Worm (Caenorhabditis elegans) whole organism, L2 larva: ENCODE results near the gene C10C5.7.

Source experiments
- R02D3.7 ChIP-seq: fragments of 150-350 bp; optimal IDR thresholded peaks from 2 replicates; lab custom pipeline; 2014; ENCODE audit warnings: missing biosample characterization, missing genetic modification characterization
- blmp-1 ChIP-seq: sonication (generic microtip); optimal IDR thresholded peaks from 2 replicates; lab custom pipeline; 2017; ENCODE audit warnings: missing genetic modification characterization, mild to moderate bottlenecking, missing compliant biosample characterization, antibody characterized with exemption, moderate library complexity; ENCODE audit not compliant: insufficient read depth
- lsy-2 ChIP-seq, 2 experiments: fragments of 150-350 bp in 1 of 2; sonication (generic microtip) in 1 of 2; optimal IDR thresholded peaks; 2 replicates each; lab custom pipeline; 2014 to 2017; ENCODE audit warnings: missing biosample characterization in 2 of 2, missing genetic modification characterization in 2 of 2
- nhr-23 ChIP-seq: fragments of 150-350 bp; optimal IDR thresholded peaks from 2 replicates; lab custom pipeline; 2014; ENCODE audit warnings: missing biosample characterization, missing genetic modification reagents, missing genetic modification characterization
- nhr-77 ChIP-seq: fragments of 150-350 bp; optimal IDR thresholded peaks from 2 replicates; lab custom pipeline; 2014; ENCODE audit warnings: missing biosample characterization, missing genetic modification characterization
- sem-4 ChIP-seq: fragments of 150-350 bp; optimal IDR thresholded peaks from 2 replicates; lab custom pipeline; 2014; ENCODE audit warnings: missing biosample characterization, missing genetic modification reagents, missing genetic modification characterization
- snpc-4 ChIP-seq: fragments of 150-350 bp; optimal IDR thresholded peaks from 2 replicates; lab custom pipeline; 2014; ENCODE audit warnings: missing biosample characterization, missing genetic modification characterization
- unc-62 ChIP-seq: fragments of 150-350 bp; optimal IDR thresholded peaks from 2 replicates; lab custom pipeline; 2014; ENCODE audit warnings: missing biosample characterization, missing genetic modification reagents, missing genetic modification characterization

DNA sequence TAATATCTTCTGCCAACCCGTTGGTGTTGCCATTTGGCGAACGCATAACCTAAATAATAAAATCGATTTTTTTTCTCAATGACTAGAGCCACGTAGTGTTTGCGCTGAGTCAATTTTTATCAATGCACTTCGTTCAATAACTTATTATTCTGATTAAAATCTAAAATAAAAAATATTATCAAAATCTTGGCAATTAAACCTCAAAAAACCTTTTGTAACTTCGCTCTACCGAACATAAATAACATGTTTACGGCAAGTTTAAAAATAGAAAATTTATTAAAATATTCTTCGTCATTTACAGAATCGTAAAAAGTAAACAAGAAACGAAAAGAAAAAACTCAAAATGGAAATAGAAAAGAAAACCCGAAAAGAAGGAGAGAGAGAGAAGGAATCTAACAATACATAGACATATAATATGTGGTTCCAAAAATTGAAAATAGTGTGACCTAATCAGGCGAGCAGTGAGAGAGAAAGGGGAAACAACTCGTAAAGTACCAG is 41.8 kb upstream of the C10C5.7 start, which contains the start of gene pigc-1:
- TF ChIP-seq R02D3.7 (tag; lab: Kevin White, UChicago) = no peak
- no peak for TF ChIP-seq blmp-1 (tag; lab: Kevin White, UChicago)
- TF ChIP-seq unc-62 = no peak
- no peak for TF ChIP-seq sem-4
- no peak for TF ChIP-seq lsy-2 (tag; optimal IDR thresholded peaks at IDR 0.05; lab: Kevin White, UChicago)
- no peak for TF ChIP-seq snpc-4 (tag; lab: Kevin White, UChicago)
- no peak for TF ChIP-seq nhr-77 (tag; lab: Kevin White, UChicago)
- no peak for TF ChIP-seq nhr-23
